Worm (Caenorhabditis elegans) whole organism, L1 larva: ENCODE measurements around the gene ZC374.2.
A peak's percentile ranks its signal among the peaks of the same experiment; 100 is the strongest.

Experiments used
- C04F5.9 ChIP-seq: sonication (generic microtip); optimal IDR thresholded peaks from 2 replicates; lab custom pipeline; 2016; ENCODE audit warnings: missing genetic modification characterization, missing compliant biosample characterization
- C34B4.2 ChIP-seq: sonication (generic microtip); optimal IDR thresholded peaks from 2 replicates; lab custom pipeline; 2017; ENCODE audit warnings: mild to moderate bottlenecking, missing genetic modification characterization, missing compliant biosample characterization
- F16B12.6 ChIP-seq: fragments of 150-350 bp; optimal IDR thresholded peaks from 2 replicates; lab custom pipeline; 2014; ENCODE audit warnings: missing biosample characterization, missing genetic modification characterization
- Y116A8C.19 ChIP-seq: sonication (generic microtip); optimal IDR thresholded peaks from 2 replicates; lab custom pipeline; 2016; ENCODE audit warnings: missing compliant biosample characterization, missing genetic modification characterization, borderline replicate concordance
- aly-2 ChIP-seq: fragments of 150-350 bp; optimal IDR thresholded peaks from 2 replicates; lab custom pipeline; 2014; ENCODE audit warnings: missing biosample characterization, missing genetic modification characterization
- ceh-8 ChIP-seq: fragments of 200-800 bp; sonication (Bioruptor generic); optimal IDR thresholded peaks from 2 replicates; lab custom pipeline; 2018; ENCODE audit warnings: mild to moderate bottlenecking, missing genetic modification characterization, moderate library complexity, missing compliant biosample characterization
- ceh-82 ChIP-seq, 3 experiments: fragments of 150-350 bp in 1 of 3; sonication (generic microtip) in 2 of 3; optimal IDR thresholded peaks; 2 replicates each; lab custom pipeline; 2014 to 2017; ENCODE audit warnings: missing biosample characterization in 3 of 3, missing genetic modification characterization in 3 of 3
- ceh-88 ChIP-seq: fragments of 200-800 bp; sonication (Bioruptor generic); IDR thresholded peaks from 2 replicates; pipeline ENCODE4 v1.3.6; 2022; ENCODE audit warnings: missing genetic modification characterization, missing compliant biosample characterization
- efl-3 ChIP-seq: fragments of 200-800 bp; sonication (Bioruptor generic); optimal IDR thresholded peaks from 2 replicates; lab custom pipeline; 2018; ENCODE audit warnings: mild to moderate bottlenecking, missing genetic modification characterization, missing compliant biosample characterization
- egl-27 ChIP-seq, 2 experiments: fragments of 150-350 bp in 1 of 2; sonication (generic microtip); optimal IDR thresholded peaks; 3 replicates each; lab custom pipeline; 2017 to 2018; ENCODE audit warnings: missing biosample characterization in 2 of 2, missing genetic modification characterization in 2 of 2, missing genetic modification reagents in 2 of 2
- elt-2 ChIP-seq: sonication (generic microtip); optimal IDR thresholded peaks from 2 replicates; lab custom pipeline; 2016; ENCODE audit warnings: missing genetic modification characterization, mild to moderate bottlenecking, inconsistent platforms, missing compliant biosample characterization, missing genetic modification reagents
- ets-5 ChIP-seq: fragments of 200-800 bp; sonication (Bioruptor generic); IDR thresholded peaks from 2 replicates; pipeline ENCODE4 v1.3.6; 2022; ENCODE audit warnings: missing genetic modification characterization, missing compliant biosample characterization
- fkh-10 ChIP-seq: sonication (generic microtip); optimal IDR thresholded peaks from 2 replicates; lab custom pipeline; 2017; ENCODE audit warnings: missing biosample characterization, missing genetic modification reagents, missing genetic modification characterization
- fkh-4 ChIP-seq: sonication (generic microtip); optimal IDR thresholded peaks from 2 replicates; lab custom pipeline; 2016; ENCODE audit warnings: missing compliant biosample characterization, missing genetic modification characterization, borderline replicate concordance
- fkh-8 ChIP-seq: sonication (generic microtip); optimal IDR thresholded peaks from 2 replicates; lab custom pipeline; 2016; ENCODE audit warnings: mild to moderate bottlenecking, missing genetic modification characterization, missing compliant biosample characterization
- fos-1 ChIP-seq: fragments of 150-350 bp; optimal IDR thresholded peaks from 2 replicates; lab custom pipeline; 2014; ENCODE audit warnings: missing biosample characterization, missing genetic modification characterization
- grh-1 ChIP-seq: fragments of 200-800 bp; sonication (Bioruptor generic); IDR thresholded peaks from 2 replicates; pipeline ENCODE4 v1.3.6; 2022; ENCODE audit warnings: missing genetic modification reagents, missing genetic modification characterization, missing compliant biosample characterization
- hlh-17 ChIP-seq: fragments of 200-800 bp; sonication (Bioruptor generic); optimal IDR thresholded peaks from 2 replicates; lab custom pipeline; 2018; ENCODE audit warnings: missing genetic modification characterization, mild to moderate bottlenecking, missing compliant biosample characterization, moderate library complexity, borderline replicate concordance
- hpl-2 ChIP-seq: fragments of 150-350 bp; optimal IDR thresholded peaks from 2 replicates; lab custom pipeline; 2014; ENCODE audit warnings: missing biosample characterization, missing genetic modification reagents, missing genetic modification characterization
- irx-1 ChIP-seq: sonication (generic microtip); optimal IDR thresholded peaks from 2 replicates; lab custom pipeline; 2016; ENCODE audit warnings: missing genetic modification characterization, missing compliant biosample characterization
- isw-1 ChIP-seq: fragments of 200-800 bp; sonication (Bioruptor generic); IDR thresholded peaks from 2 replicates; pipeline ENCODE4 v1.3.6; 2022; ENCODE audit warnings: missing genetic modification characterization, missing compliant biosample characterization
- jun-1 ChIP-seq: fragments of 150-350 bp; optimal IDR thresholded peaks from 2 replicates; lab custom pipeline; 2014; ENCODE audit warnings: missing biosample characterization, missing genetic modification reagents, missing genetic modification characterization
- lin-14 ChIP-seq: fragments of 200-800 bp; sonication (Bioruptor generic); optimal IDR thresholded peaks from 2 replicates; lab custom pipeline; 2018; ENCODE audit warnings: mild to moderate bottlenecking, missing genetic modification characterization, moderate library complexity, missing compliant biosample characterization
- lin-15B ChIP-seq: fragments of 150-350 bp; sonication (generic microtip); optimal IDR thresholded peaks from 3 replicates; lab custom pipeline; 2014; ENCODE audit warnings: missing biosample characterization, missing genetic modification characterization
- lin-35 ChIP-seq, 2 experiments: fragments of 150-350 bp; optimal IDR thresholded peaks; 2 replicates each; lab custom pipeline; 2014; ENCODE audit warnings: missing biosample characterization in 2 of 2, missing genetic modification characterization in 2 of 2, missing genetic modification reagents in 2 of 2
- lin-39 ChIP-seq: fragments of 150-350 bp; optimal IDR thresholded peaks from 2 replicates; lab custom pipeline; 2014; ENCODE audit warnings: missing biosample characterization, missing genetic modification reagents, missing genetic modification characterization
- lir-3 ChIP-seq: sonication (generic microtip); optimal IDR thresholded peaks from 2 replicates; lab custom pipeline; 2016; ENCODE audit warnings: mild to moderate bottlenecking, missing genetic modification characterization, moderate library complexity, missing compliant biosample characterization; ENCODE audit not compliant: poor library complexity
- lsy-2 ChIP-seq, 2 experiments: fragments of 150-350 bp; optimal IDR thresholded peaks; 2 replicates each; lab custom pipeline; 2014; ENCODE audit warnings: missing biosample characterization in 2 of 2, missing genetic modification characterization in 2 of 2
- mab-9 ChIP-seq: fragments of 200-800 bp; sonication (Bioruptor generic); IDR thresholded peaks from 2 replicates; pipeline ENCODE4 v1.3.6; 2022; ENCODE audit warnings: missing genetic modification reagents, missing genetic modification characterization, missing compliant biosample characterization
- mdl-1 ChIP-seq, 2 experiments: fragments of 150-350 bp; optimal IDR thresholded peaks; 2 replicates each; lab custom pipeline; 2014 to 2017; ENCODE audit warnings: missing biosample characterization in 2 of 2, missing genetic modification characterization in 2 of 2, inconsistent platforms in 1 of 2
- mef-2 ChIP-seq: fragments of 150-350 bp; optimal IDR thresholded peaks from 2 replicates; lab custom pipeline; 2014; ENCODE audit warnings: missing biosample characterization, missing genetic modification characterization
- nhr-11 ChIP-seq: fragments of 150-350 bp; optimal IDR thresholded peaks from 2 replicates; lab custom pipeline; 2014; ENCODE audit warnings: missing biosample characterization, missing genetic modification characterization
- nhr-20 ChIP-seq: sonication (generic microtip); optimal IDR thresholded peaks from 2 replicates; lab custom pipeline; 2016; ENCODE audit warnings: mild to moderate bottlenecking, missing genetic modification characterization, missing compliant biosample characterization
- nhr-47 ChIP-seq: sonication (generic microtip); optimal IDR thresholded peaks from 2 replicates; lab custom pipeline; 2016; ENCODE audit warnings: mild to moderate bottlenecking, missing genetic modification characterization, moderate library complexity, missing compliant biosample characterization
- nhr-71 ChIP-seq: sonication (generic microtip); optimal IDR thresholded peaks from 2 replicates; lab custom pipeline; 2016; ENCODE audit warnings: mild to moderate bottlenecking, missing genetic modification characterization, moderate library complexity, missing compliant biosample characterization
- nhr-84 ChIP-seq: sonication (generic microtip); optimal IDR thresholded peaks from 2 replicates; lab custom pipeline; 2017; ENCODE audit warnings: missing biosample characterization, missing genetic modification characterization
- nhr-85 ChIP-seq: sonication (generic microtip); peaks from one replicate; lab custom pipeline; 2016; ENCODE audit warnings: missing genetic modification characterization, inconsistent platforms, missing compliant biosample characterization
- nhr-90 ChIP-seq: sonication (generic microtip); optimal IDR thresholded peaks from 2 replicates; lab custom pipeline; 2016; ENCODE audit warnings: mild to moderate bottlenecking, missing genetic modification characterization, missing compliant biosample characterization; ENCODE audit not compliant: poor library complexity
- pag-3 ChIP-seq: sonication (generic microtip); optimal IDR thresholded peaks from 2 replicates; lab custom pipeline; 2017; ENCODE audit warnings: missing genetic modification characterization, mild to moderate bottlenecking, missing compliant biosample characterization, antibody characterized with exemption, borderline replicate concordance; ENCODE audit not compliant: insufficient read depth
- rnt-1 ChIP-seq: sonication (generic microtip); optimal IDR thresholded peaks from 2 replicates; lab custom pipeline; 2016; ENCODE audit warnings: mild to moderate bottlenecking, missing genetic modification characterization, moderate library complexity, missing compliant biosample characterization
- skn-1 ChIP-seq: fragments of 150-350 bp; optimal IDR thresholded peaks from 2 replicates; lab custom pipeline; 2014; ENCODE audit warnings: missing biosample characterization, missing genetic modification characterization
- snpc-4 ChIP-seq: fragments of 150-350 bp; optimal IDR thresholded peaks from 2 replicates; lab custom pipeline; 2014; ENCODE audit warnings: missing biosample characterization, missing genetic modification characterization
- snu-23 ChIP-seq: sonication (generic microtip); optimal IDR thresholded peaks from 2 replicates; lab custom pipeline; 2016; ENCODE audit warnings: missing genetic modification characterization, missing compliant biosample characterization
- sox-4 ChIP-seq: sonication (generic microtip); optimal IDR thresholded peaks from 2 replicates; lab custom pipeline; 2016; ENCODE audit warnings: missing genetic modification characterization, missing compliant biosample characterization
- sup-37 ChIP-seq: fragments of 200-800 bp; sonication (Bioruptor generic); optimal IDR thresholded peaks from 2 replicates; lab custom pipeline; 2018; ENCODE audit warnings: mild to moderate bottlenecking, missing genetic modification characterization, missing compliant biosample characterization
- swsn-7 ChIP-seq: sonication (generic microtip); optimal IDR thresholded peaks from 2 replicates; lab custom pipeline; 2016; ENCODE audit warnings: missing genetic modification characterization, missing compliant biosample characterization
- unc-130 ChIP-seq: fragments of 150-350 bp; optimal IDR thresholded peaks from 2 replicates; lab custom pipeline; 2017; ENCODE audit warnings: missing biosample characterization, missing genetic modification characterization, inconsistent platforms
- vab-15 ChIP-seq: sonication (generic microtip); optimal IDR thresholded peaks from 2 replicates; lab custom pipeline; 2017; ENCODE audit warnings: missing genotype, mild to moderate bottlenecking, missing genetic modification characterization, missing compliant biosample characterization
- xbp-1 ChIP-seq: sonication (generic microtip); optimal IDR thresholded peaks from 2 replicates; lab custom pipeline; 2016; ENCODE audit warnings: missing genetic modification characterization, missing compliant biosample characterization
- zag-1 ChIP-seq: fragments of 150-350 bp; optimal IDR thresholded peaks from 2 replicates; lab custom pipeline; 2014; ENCODE audit warnings: missing biosample characterization, missing genetic modification characterization
- ztf-4 ChIP-seq: fragments of 150-350 bp; optimal IDR thresholded peaks from 2 replicates; lab custom pipeline; 2014; ENCODE audit warnings: missing biosample characterization, missing genetic modification characterization

The ZC374.2 gene

DNA sequence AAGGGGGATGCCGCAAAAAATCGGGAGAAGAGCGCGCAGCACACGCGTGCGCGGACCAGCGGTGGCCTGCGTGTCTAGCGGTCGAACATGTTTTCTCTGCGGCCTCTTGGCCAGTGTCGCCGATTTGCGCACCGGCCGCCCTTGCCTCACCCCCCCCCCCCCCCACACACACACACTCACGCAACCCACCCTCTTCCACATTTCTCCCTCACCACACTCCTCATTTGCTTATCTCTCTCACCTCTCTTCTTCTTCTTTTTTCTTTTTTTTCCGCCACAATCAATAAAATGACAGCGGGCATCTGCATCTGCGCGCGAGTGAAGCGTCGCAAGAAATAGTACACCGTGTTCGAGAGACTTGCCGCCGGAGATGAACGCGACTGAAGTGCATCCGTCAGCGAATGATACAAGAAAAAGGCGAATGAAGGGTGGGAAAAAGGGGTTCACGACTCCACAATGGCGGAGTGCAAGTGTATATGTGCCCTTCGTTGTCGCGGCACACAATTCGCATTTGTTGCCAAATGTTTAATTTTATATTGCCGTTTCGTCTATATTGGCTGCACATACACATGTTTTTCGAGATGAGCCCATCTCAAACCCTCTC, 47.5 kb downstream of the ZC374.2 start:
- TF ChIP-seq pag-3 (tag; lab: Kevin White, UChicago) = no peak
- TF ChIP-seq zag-1 (tag; lab: Kevin White, UChicago) = no peak
- TF ChIP-seq skn-1 (tag; lab: Kevin White, UChicago) = peak; percentile 39
- TF ChIP-seq mab-9 (GFP tag; lab: Robert Waterston, UW) = peak; percentile 62
- TF ChIP-seq sup-37 (GFP tag; lab: Kevin White, UChicago) = peak; percentile 4
- no peak for TF ChIP-seq fos-1
- TF ChIP-seq lin-35 (GFP tag; optimal IDR thresholded peaks at IDR 0.05; lab: Kevin White, UChicago) = peak; percentile 33 to 57
- TF ChIP-seq hlh-17 (GFP tag; lab: Kevin White, UChicago) = no peak
- no peak for TF ChIP-seq mef-2 (tag; lab: Kevin White, UChicago)
- peak in 1 of 2 experiments; percentile 28 for TF ChIP-seq egl-27 (tag; optimal IDR thresholded peaks at IDR 0.05; lab: Kevin White, UChicago)
- TF ChIP-seq Y116A8C.19 (tag; lab: Kevin White, UChicago) = no peak
- peak; percentile 73 for TF ChIP-seq rnt-1
- TF ChIP-seq mdl-1 (tag; optimal IDR thresholded peaks at IDR 0.05; lab: Kevin White, UChicago) = peak in 1 of 2 experiments; percentile 76
- TF ChIP-seq ets-5 (GFP tag; lab: Robert Waterston, UW) = no peak
- no peak for TF ChIP-seq efl-3 (GFP tag; lab: Kevin White, UChicago)
- TF ChIP-seq fkh-10 (GFP tag; lab: Kevin White, UChicago) = peak; percentile 56
- TF ChIP-seq lin-14 (GFP tag; lab: Kevin White, UChicago) = peak; percentile 98
- TF ChIP-seq ceh-88 = peak; percentile 16; the same call in 1 of the 2 replicates
- no peak for TF ChIP-seq sox-4 (tag; lab: Kevin White, UChicago)
- no peak for TF ChIP-seq jun-1 (tag; lab: Kevin White, UChicago)
- peak; percentile 86 for TF ChIP-seq nhr-71 (tag; lab: Kevin White, UChicago)
- peak; percentile 92 for TF ChIP-seq nhr-85 (tag; lab: Kevin White, UChicago)
- no peak for TF ChIP-seq lin-15B (tag; lab: Kevin White, UChicago)
- TF ChIP-seq lsy-2 (tag; optimal IDR thresholded peaks at IDR 0.05; lab: Kevin White, UChicago) = peak; percentile 62 to 72
- peak; percentile 95 for TF ChIP-seq ceh-8
- TF ChIP-seq xbp-1 (tag; lab: Kevin White, UChicago) = peak; percentile 71
- no peak for TF ChIP-seq lin-39 (tag; lab: Kevin White, UChicago)
- peak; percentile 58 for TF ChIP-seq grh-1 (GFP tag; lab: Robert Waterston, UW)
- no peak for TF ChIP-seq unc-130 (tag; lab: Kevin White, UChicago)
- TF ChIP-seq isw-1 (GFP tag; lab: Robert Waterston, UW) = peak; percentile 53; the same call in 1 of the 2 replicates
- no peak for TF ChIP-seq elt-2
- no peak for TF ChIP-seq nhr-11 (tag; lab: Kevin White, UChicago)
- peak; percentile 27 to 75 (median 36) for TF ChIP-seq ceh-82 (tag; optimal IDR thresholded peaks at IDR 0.05; lab: Kevin White, UChicago)
- no peak for TF ChIP-seq C04F5.9
- TF ChIP-seq C34B4.2 (tag; lab: Kevin White, UChicago) = no peak
- no peak for TF ChIP-seq vab-15
- peak; percentile 88 for TF ChIP-seq fkh-8 (tag; lab: Kevin White, UChicago)
- peak; percentile 31 for TF ChIP-seq snpc-4 (tag; lab: Kevin White, UChicago)
- TF ChIP-seq hpl-2 (GFP tag; lab: Kevin White, UChicago) = no peak
- TF ChIP-seq irx-1 (tag; lab: Kevin White, UChicago) = peak; percentile 77
- peak; percentile 74 for TF ChIP-seq snu-23 (GFP tag; lab: Kevin White, UChicago)
- peak; percentile 67 for TF ChIP-seq ztf-4 (tag; lab: Kevin White, UChicago)
- peak; percentile 57 for TF ChIP-seq fkh-4 (tag; lab: Kevin White, UChicago)
- peak; percentile 74 for TF ChIP-seq nhr-47 (tag; lab: Kevin White, UChicago)
- TF ChIP-seq nhr-20 (tag; lab: Kevin White, UChicago) = peak; percentile 77
- no peak for TF ChIP-seq nhr-84 (tag; lab: Kevin White, UChicago)
- no peak for TF ChIP-seq aly-2 (tag; lab: Kevin White, UChicago)
- TF ChIP-seq swsn-7 (tag; lab: Kevin White, UChicago) = peak; percentile 79
- TF ChIP-seq nhr-90 (tag; lab: Kevin White, UChicago) = peak; percentile 38
- TF ChIP-seq F16B12.6 (tag; lab: Kevin White, UChicago) = no peak
- peak; percentile 20 for TF ChIP-seq lir-3 (tag; lab: Kevin White, UChicago)
